Worm (Caenorhabditis elegans): ENCODE measurements around the gene lap-2.
A peak's percentile ranks its signal among the peaks of the same experiment; 100 is the strongest.

DNA sequence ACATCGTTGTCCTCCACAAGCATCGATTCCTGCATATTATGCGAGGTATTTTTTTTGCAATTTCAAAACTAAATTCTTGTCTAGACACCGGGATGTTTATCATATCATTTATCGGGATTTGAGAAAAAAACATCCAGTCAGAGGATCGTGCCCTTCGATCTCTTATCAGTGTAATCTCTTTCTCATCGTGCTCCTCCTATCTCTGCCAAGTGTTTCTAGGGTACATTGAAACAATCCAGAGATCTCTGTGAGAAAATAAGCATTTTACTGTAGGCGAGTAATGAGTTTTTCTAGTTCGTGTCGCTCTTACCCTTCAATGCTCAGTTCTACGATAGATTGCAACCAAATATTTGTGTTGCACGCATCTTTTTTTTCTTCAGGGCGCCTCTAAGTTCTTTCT lies 45.0 kb downstream of the lap-2 start:
- TF ChIP-seq ccch-3 (GFP tag; optimal IDR thresholded peaks at IDR 0.05) (no peak), dpff-1 (tag; optimal IDR thresholded peaks at IDR 0.05) (no peak), snpc-4 (GFP tag; optimal IDR thresholded peaks at IDR 0.05) (no peak), snpc-4 (tag; optimal IDR thresholded peaks at IDR 0.05) (no peak), dpl-1 (GFP tag; optimal IDR thresholded peaks at IDR 0.05) (no peak), hsf-1 (GFP tag; IDR thresholded peaks at IDR 0.05) (no peak), T26A5.8 (tag; optimal IDR thresholded peaks at IDR 0.05) (no peak), ztf-18 (tag; optimal IDR thresholded peaks at IDR 0.05) (no peak), atf-7 (tag; optimal IDR thresholded peaks at IDR 0.05) (no peak), ceh-27 (GFP tag; optimal IDR thresholded peaks at IDR 0.05) (no peak), Y95B8A.8 (GFP tag; IDR thresholded peaks at IDR 0.05) (no peak), ceh-58 (GFP tag; IDR thresholded peaks at IDR 0.05) (no peak), zim-3 (tag; optimal IDR thresholded peaks at IDR 0.05) (no peak), lin-35 (GFP tag; optimal IDR thresholded peaks at IDR 0.05) (peak in 1 of 3 experiments; percentile 34)

All from whole organism, young adult.